Fruit fly (Drosophila melanogaster): ENCODE measurements around the gene Swt1.

dm6 chrX:18063144-18063772 is 27.1 kb downstream of the Swt1 start, which contains the start of gene Sh:
- TF ChIP-seq lz (GFP tag; optimal IDR thresholded peaks at IDR 0.05) (no peak), dsx (GFP tag; optimal IDR thresholded peaks at IDR 0.05; ENCODE audit: poor library complexity, severe bottlenecking) (no peak), salr (GFP tag; optimal IDR thresholded peaks at IDR 0.05) (no peak), Ets21C (GFP tag; optimal IDR thresholded peaks at IDR 0.05) (no peak), CG32006 (GFP tag; optimal IDR thresholded peaks at IDR 0.05) (no peak)
